Worm (Caenorhabditis elegans): Measurements from ENCODE around the gene T01C8.3.
A peak's percentile ranks its signal among the peaks of the same experiment; 100 is the strongest.

T01C8.3 gene

ce11 chrX:16798621-16799020, 15.6 kb upstream of the T01C8.3 start:
- TF ChIP-seq ceh-9 (tag; optimal IDR thresholded peaks at IDR 0.05) (no peak), unc-55 (GFP tag; optimal IDR thresholded peaks at IDR 0.05) (no peak), ceh-6 (GFP tag; optimal IDR thresholded peaks at IDR 0.05) (no peak), ceh-19 (GFP tag; optimal IDR thresholded peaks at IDR 0.05) (no peak), ref-2 (tag; optimal IDR thresholded peaks at IDR 0.05) (no peak), ceh-18 (tag; optimal IDR thresholded peaks at IDR 0.05) (no peak), fax-1 (tag; optimal IDR thresholded peaks at IDR 0.05) (no peak), elt-2 (tag; optimal IDR thresholded peaks at IDR 0.05) (no peak), ceh-14 (tag; optimal IDR thresholded peaks at IDR 0.05) (no peak), fkh-10 (GFP tag; optimal IDR thresholded peaks at IDR 0.05) (no peak), eyg-1 (tag; optimal IDR thresholded peaks at IDR 0.05) (no peak), ceh-31 (tag; optimal IDR thresholded peaks at IDR 0.05) (no peak), pha-2 (tag; optimal IDR thresholded peaks at IDR 0.05) (no peak), pax-1 (tag; optimal IDR thresholded peaks at IDR 0.05) (no peak), ceh-24 (tag; optimal IDR thresholded peaks at IDR 0.05) (no peak), sdc-2 (tag; optimal IDR thresholded peaks at IDR 0.05) (no peak), hlh-30 (tag; optimal IDR thresholded peaks at IDR 0.05; ENCODE audit: insufficient read depth) (no peak), rnt-1 (tag; optimal IDR thresholded peaks at IDR 0.05) (no peak), hlh-13 (GFP tag; optimal IDR thresholded peaks at IDR 0.05) (no peak), madf-2 (tag; optimal IDR thresholded peaks at IDR 0.05) (no peak)

ce11 chrX:16796826-16797225, 13.8 kb upstream of the T01C8.3 start:
- no peak for TF ChIP-seq C08G9.2 (tag; optimal IDR thresholded peaks at IDR 0.05)
- peak; percentile 6 for TF ChIP-seq pat-9 (tag; optimal IDR thresholded peaks at IDR 0.05)
- TF ChIP-seq odd-2 (tag; optimal IDR thresholded peaks at IDR 0.05), result no peak
- TF ChIP-seq F13H6.1 (tag; optimal IDR thresholded peaks at IDR 0.05), result peak; percentile 53
- TF ChIP-seq dmd-4 (tag; optimal IDR thresholded peaks at IDR 0.05; ENCODE audit: borderline replicate concordance), result no peak
- TF ChIP-seq K09A11.1 (tag; optimal IDR thresholded peaks at IDR 0.05; ENCODE audit: insufficient read depth), result no peak
- TF ChIP-seq hlh-6 (tag; optimal IDR thresholded peaks at IDR 0.05), result peak; percentile 39
- peak; percentile 88 for TF ChIP-seq hlh-30 (tag; optimal IDR thresholded peaks at IDR 0.05; ENCODE audit: insufficient read depth)
- TF ChIP-seq che-1 (tag; optimal IDR thresholded peaks at IDR 0.05), result peak; percentile 37
- TF ChIP-seq unc-3 (GFP tag; conservative IDR thresholded peaks at IDR 0.05), result no peak
- TF ChIP-seq unc-3 (tag; optimal IDR thresholded peaks at IDR 0.05), result no peak
- TF ChIP-seq ceh-30 (tag; optimal IDR thresholded peaks at IDR 0.05), result peak; percentile 14
- no peak for TF ChIP-seq elt-4 (tag; optimal IDR thresholded peaks at IDR 0.05)
- peak; percentile 17 for TF ChIP-seq madf-2 (tag; optimal IDR thresholded peaks at IDR 0.05)
- TF ChIP-seq ceh-31 (tag; optimal IDR thresholded peaks at IDR 0.05), result peak; percentile 83
- TF ChIP-seq lim-6 (tag; optimal IDR thresholded peaks at IDR 0.05), result no peak
- TF ChIP-seq sox-2 (GFP tag; IDR thresholded peaks at IDR 0.05), result no peak
- peak; percentile 68 for TF ChIP-seq tbx-2 (tag; optimal IDR thresholded peaks at IDR 0.05)
- no peak for TF ChIP-seq unc-55 (GFP tag; optimal IDR thresholded peaks at IDR 0.05)
- peak; percentile 66 for TF ChIP-seq sdc-2 (tag; optimal IDR thresholded peaks at IDR 0.05)
- no peak for TF ChIP-seq ceh-24 (tag; optimal IDR thresholded peaks at IDR 0.05)
- TF ChIP-seq ceh-48 (tag; optimal IDR thresholded peaks at IDR 0.05), result no peak
- TF ChIP-seq ceh-2 (tag; optimal IDR thresholded peaks at IDR 0.05), result no peak
- peak; percentile 60 for TF ChIP-seq fkh-10 (GFP tag; optimal IDR thresholded peaks at IDR 0.05)
- TF ChIP-seq unc-42 (tag; optimal IDR thresholded peaks at IDR 0.05), result peak; percentile 83
- peak; percentile 45 for TF ChIP-seq nfya-1 (tag; optimal IDR thresholded peaks at IDR 0.05)
- peak; percentile 64 for TF ChIP-seq rnt-1 (tag; optimal IDR thresholded peaks at IDR 0.05)
- TF ChIP-seq ets-4 (tag; optimal IDR thresholded peaks at IDR 0.05), result peak; percentile 5
- TF ChIP-seq ceh-18 (tag; optimal IDR thresholded peaks at IDR 0.05), result peak; percentile 92
- no peak for TF ChIP-seq ceh-14 (tag; optimal IDR thresholded peaks at IDR 0.05)
- TF ChIP-seq eyg-1 (tag; optimal IDR thresholded peaks at IDR 0.05), result no peak
- no peak for TF ChIP-seq nhr-232 (tag; optimal IDR thresholded peaks at IDR 0.05)
- no peak for TF ChIP-seq ceh-9 (tag; optimal IDR thresholded peaks at IDR 0.05)
- no peak for TF ChIP-seq K02D7.2 (tag; optimal IDR thresholded peaks at IDR 0.05)
- no peak for TF ChIP-seq mec-3 (tag; optimal IDR thresholded peaks at IDR 0.05; ENCODE audit: borderline replicate concordance)
- TF ChIP-seq hlh-13 (GFP tag; optimal IDR thresholded peaks at IDR 0.05), result no peak
- no peak for TF ChIP-seq pax-1 (tag; optimal IDR thresholded peaks at IDR 0.05)
- no peak for TF ChIP-seq gmeb-2 (tag; optimal IDR thresholded peaks at IDR 0.05)
- peak; percentile 19 for TF ChIP-seq pqm-1 (tag; optimal IDR thresholded peaks at IDR 0.05)
- TF ChIP-seq ref-2 (tag; optimal IDR thresholded peaks at IDR 0.05), result peak; percentile 41
- TF ChIP-seq Y22D7AL.16 (tag; optimal IDR thresholded peaks at IDR 0.05), result no peak
- TF ChIP-seq fkh-6 (tag; optimal IDR thresholded peaks at IDR 0.05), result no peak
- TF ChIP-seq ztf-16 (tag; optimal IDR thresholded peaks at IDR 0.05), result peak; percentile 4
- TF ChIP-seq zip-5 (tag; optimal IDR thresholded peaks at IDR 0.05), result no peak
- TF ChIP-seq ahr-1 (tag; optimal IDR thresholded peaks at IDR 0.05), result no peak

All from whole organism, late embryonic.